Worm (Caenorhabditis elegans): ENCODE data around the gene K04C2.8.

DNA sequence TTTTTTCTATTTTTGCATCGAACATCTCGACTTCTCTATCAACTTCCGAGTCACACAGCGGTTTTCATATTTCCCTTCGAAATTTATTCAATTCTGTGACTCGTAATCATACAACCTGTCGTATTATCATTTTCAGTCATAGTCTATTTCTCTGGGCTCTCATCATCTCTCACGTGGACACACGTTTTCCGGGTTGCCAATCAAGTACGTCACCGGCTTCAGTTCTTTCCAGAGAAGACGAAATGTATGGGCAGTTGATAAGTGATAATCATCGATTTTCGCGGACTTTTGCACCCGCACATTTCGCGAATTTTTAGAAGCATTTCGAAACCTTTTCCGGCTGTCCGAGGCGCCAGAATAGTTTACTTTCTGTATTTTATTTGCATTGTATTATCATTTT lies 19.8 kb upstream of the K04C2.8 start, which contains the start of gene srv-1:
- TF ChIP-seq him-1 (tag; optimal IDR thresholded peaks at IDR 0.05) (no peak), W03F9.2 (tag; optimal IDR thresholded peaks at IDR 0.05) (no peak), dao-5 (tag; optimal IDR thresholded peaks at IDR 0.05) (no peak)

All from whole organism, L4/young adult.